Worm (Caenorhabditis elegans) whole organism, L2 larva: ENCODE measurements around the gene fzo-1.

Source experiments
- C34F6.9 ChIP-seq: fragments of 150-350 bp; optimal IDR thresholded peaks from 2 replicates; lab custom pipeline; 2014; ENCODE audit warnings: missing biosample characterization, missing genetic modification characterization
- R02D3.7 ChIP-seq: fragments of 150-350 bp; optimal IDR thresholded peaks from 2 replicates; lab custom pipeline; 2014; ENCODE audit warnings: missing biosample characterization, missing genetic modification characterization
- ZK546.5 ChIP-seq: sonication (generic microtip); optimal IDR thresholded peaks from 2 replicates; lab custom pipeline; 2017; ENCODE audit warnings: missing biosample characterization, missing genetic modification characterization
- alr-1 ChIP-seq: fragments of 150-350 bp; optimal IDR thresholded peaks from 2 replicates; lab custom pipeline; 2014; ENCODE audit warnings: missing biosample characterization, missing genetic modification characterization
- aly-2 ChIP-seq: fragments of 150-350 bp; optimal IDR thresholded peaks from 2 replicates; lab custom pipeline; 2014; ENCODE audit warnings: missing biosample characterization, missing genetic modification characterization
- blmp-1 ChIP-seq: sonication (generic microtip); optimal IDR thresholded peaks from 2 replicates; lab custom pipeline; 2017; ENCODE audit warnings: missing genetic modification characterization, mild to moderate bottlenecking, missing compliant biosample characterization, antibody characterized with exemption, moderate library complexity; ENCODE audit not compliant: insufficient read depth
- ceh-82 ChIP-seq: fragments of 150-350 bp; optimal IDR thresholded peaks from 2 replicates; lab custom pipeline; 2014; ENCODE audit warnings: missing biosample characterization, missing genetic modification characterization
- crh-2 ChIP-seq: sonication (generic microtip); optimal IDR thresholded peaks from 2 replicates; lab custom pipeline; 2017; ENCODE audit warnings: missing biosample characterization, missing genetic modification characterization
- dmd-4 ChIP-seq: sonication (generic microtip); optimal IDR thresholded peaks from 2 replicates; lab custom pipeline; 2017; ENCODE audit warnings: missing biosample characterization, missing genetic modification characterization
- egl-27 ChIP-seq: sonication (generic microtip); optimal IDR thresholded peaks from 3 replicates; lab custom pipeline; 2017; ENCODE audit warnings: missing biosample characterization, missing genetic modification reagents, missing genetic modification characterization
- elt-1 ChIP-seq: fragments of 150-350 bp; optimal IDR thresholded peaks from 2 replicates; lab custom pipeline; 2014; ENCODE audit warnings: missing biosample characterization, missing genetic modification characterization
- elt-3 ChIP-seq: sonication (generic microtip); optimal IDR thresholded peaks from 2 replicates; lab custom pipeline; 2017; ENCODE audit warnings: missing biosample characterization, missing genetic modification characterization
- fos-1 ChIP-seq: fragments of 150-350 bp; optimal IDR thresholded peaks from 2 replicates; lab custom pipeline; 2014; ENCODE audit warnings: missing biosample characterization, missing genetic modification characterization
- gmeb-1 ChIP-seq: fragments of 150-350 bp; optimal IDR thresholded peaks from 2 replicates; lab custom pipeline; 2014; ENCODE audit warnings: missing biosample characterization, missing genetic modification characterization
- lin-13 ChIP-seq: fragments of 150-350 bp; optimal IDR thresholded peaks from 2 replicates; lab custom pipeline; 2014; ENCODE audit warnings: missing biosample characterization, missing genetic modification reagents, missing genetic modification characterization
- lin-39 ChIP-seq: fragments of 150-350 bp; optimal IDR thresholded peaks from 2 replicates; lab custom pipeline; 2014; ENCODE audit warnings: missing biosample characterization, missing genetic modification reagents, missing genetic modification characterization
- lsy-2 ChIP-seq, 2 experiments: fragments of 150-350 bp in 1 of 2; sonication (generic microtip) in 1 of 2; optimal IDR thresholded peaks; 2 replicates each; lab custom pipeline; 2014 to 2017; ENCODE audit warnings: missing biosample characterization in 2 of 2, missing genetic modification characterization in 2 of 2
- mab-5 ChIP-seq: fragments of 150-350 bp; optimal IDR thresholded peaks from 2 replicates; lab custom pipeline; 2014; ENCODE audit warnings: missing biosample characterization, missing genetic modification characterization
- nhr-10 ChIP-seq: sonication (generic microtip); optimal IDR thresholded peaks from 2 replicates; lab custom pipeline; 2017; ENCODE audit warnings: missing biosample characterization, missing genetic modification characterization
- nhr-11 ChIP-seq: fragments of 150-350 bp; optimal IDR thresholded peaks from 2 replicates; lab custom pipeline; 2014; ENCODE audit warnings: missing biosample characterization, missing genetic modification characterization
- nhr-129 ChIP-seq: fragments of 150-350 bp; optimal IDR thresholded peaks from 2 replicates; lab custom pipeline; 2014; ENCODE audit warnings: missing biosample characterization, missing genetic modification characterization
- nhr-21 ChIP-seq: fragments of 150-350 bp; optimal IDR thresholded peaks from 2 replicates; lab custom pipeline; 2014; ENCODE audit warnings: missing biosample characterization, missing genetic modification characterization
- nhr-23 ChIP-seq: fragments of 150-350 bp; optimal IDR thresholded peaks from 2 replicates; lab custom pipeline; 2014; ENCODE audit warnings: missing biosample characterization, missing genetic modification reagents, missing genetic modification characterization
- nhr-237 ChIP-seq: fragments of 150-350 bp; optimal IDR thresholded peaks from 2 replicates; lab custom pipeline; 2014; ENCODE audit warnings: missing biosample characterization, missing genetic modification characterization
- nhr-25 ChIP-seq: fragments of 150-350 bp; sonication (generic microtip); optimal IDR thresholded peaks from 3 replicates; lab custom pipeline; 2014; ENCODE audit warnings: missing biosample characterization, missing genetic modification characterization
- nhr-6 ChIP-seq: fragments of 150-350 bp; optimal IDR thresholded peaks from 2 replicates; lab custom pipeline; 2014; ENCODE audit warnings: missing biosample characterization, missing genetic modification characterization
- sem-4 ChIP-seq: fragments of 150-350 bp; optimal IDR thresholded peaks from 2 replicates; lab custom pipeline; 2014; ENCODE audit warnings: missing biosample characterization, missing genetic modification reagents, missing genetic modification characterization
- skn-1 ChIP-seq: sonication (generic microtip); optimal IDR thresholded peaks from 2 replicates; lab custom pipeline; 2017; ENCODE audit warnings: missing biosample characterization, missing genetic modification characterization
- sma-3 ChIP-seq: sonication (generic microtip); optimal IDR thresholded peaks from 2 replicates; lab custom pipeline; 2016; ENCODE audit warnings: missing genetic modification reagents, missing genetic modification characterization, missing compliant biosample characterization
- sma-9 ChIP-seq, 2 experiments: fragments of 150-350 bp in 1 of 2; sonication (generic microtip) in 1 of 2; optimal IDR thresholded peaks; 2 replicates each; lab custom pipeline; 2014 to 2016; ENCODE audit warnings: missing genetic modification characterization in 2 of 2, mild to moderate bottlenecking in 1 of 2, missing biosample characterization in 1 of 2, missing compliant biosample characterization in 1 of 2, missing genetic modification reagents in 1 of 2, moderate library complexity in 1 of 2
- snpc-4 ChIP-seq: fragments of 150-350 bp; optimal IDR thresholded peaks from 2 replicates; lab custom pipeline; 2014; ENCODE audit warnings: missing biosample characterization, missing genetic modification characterization
- unc-39 ChIP-seq: fragments of 150-350 bp; optimal IDR thresholded peaks from 2 replicates; lab custom pipeline; 2014; ENCODE audit warnings: missing biosample characterization, missing genetic modification characterization
- unc-55 ChIP-seq: fragments of 150-350 bp; sonication (generic microtip); optimal IDR thresholded peaks from 3 replicates; lab custom pipeline; 2014; ENCODE audit warnings: missing biosample characterization, missing genetic modification reagents, missing genetic modification characterization
- zag-1 ChIP-seq: fragments of 150-350 bp; optimal IDR thresholded peaks from 2 replicates; lab custom pipeline; 2014; ENCODE audit warnings: missing biosample characterization, missing genetic modification characterization
- ztf-1 ChIP-seq: fragments of 200-800 bp; sonication (Bioruptor generic); conservative IDR thresholded peaks from 2 replicates; pipeline ENCODE4 v1.3.6; 2022; ENCODE audit warnings: missing genetic modification characterization, missing compliant biosample characterization
- ztf-11 ChIP-seq: sonication (generic microtip); optimal IDR thresholded peaks from 2 replicates; lab custom pipeline; 2017; ENCODE audit warnings: missing biosample characterization, missing genetic modification characterization

Gene fzo-1

ce11 chrII:5863893-5864292 is 27.9 kb upstream of the fzo-1 start, which contains the start of gene tag-234:
tag-234 (plus strand) TSS chrII:5864193.
- no peak for TF ChIP-seq C34F6.9 (tag; lab: Kevin White, UChicago)
- TF ChIP-seq fos-1 (tag; lab: Kevin White, UChicago) = peak; percentile 50

- no peak for TF ChIP-seq nhr-237 (tag; lab: Kevin White, UChicago)
- no peak for TF ChIP-seq sem-4 (tag; lab: Kevin White, UChicago)
- TF ChIP-seq lin-39 = no peak
- TF ChIP-seq nhr-23 (tag; lab: Kevin White, UChicago) = no peak
- no peak for TF ChIP-seq crh-2
- no peak for TF ChIP-seq dmd-4 (tag; lab: Kevin White, UChicago)
- TF ChIP-seq nhr-10 (tag; lab: Kevin White, UChicago) = no peak
- TF ChIP-seq egl-27 (tag; lab: Kevin White, UChicago) = no peak
- no peak for TF ChIP-seq ZK546.5 (tag; lab: Kevin White, UChicago)
- TF ChIP-seq nhr-11 = no peak
- no peak for TF ChIP-seq ztf-1 (GFP tag; lab: Robert Waterston, UW)
- no peak for TF ChIP-seq blmp-1 (tag; lab: Kevin White, UChicago)
- no peak for TF ChIP-seq mab-5 (tag; lab: Kevin White, UChicago)
- no peak for TF ChIP-seq zag-1 (tag; lab: Kevin White, UChicago)
- TF ChIP-seq unc-39 (tag; lab: Kevin White, UChicago) = no peak
- no peak for TF ChIP-seq sma-3 (GFP tag; lab: Kevin White, UChicago)
- no peak for TF ChIP-seq ceh-82 (tag; lab: Kevin White, UChicago)
Observed at ce11 chrII:5860621-5861020, 24.6 kb upstream of the fzo-1 start.

DNA sequence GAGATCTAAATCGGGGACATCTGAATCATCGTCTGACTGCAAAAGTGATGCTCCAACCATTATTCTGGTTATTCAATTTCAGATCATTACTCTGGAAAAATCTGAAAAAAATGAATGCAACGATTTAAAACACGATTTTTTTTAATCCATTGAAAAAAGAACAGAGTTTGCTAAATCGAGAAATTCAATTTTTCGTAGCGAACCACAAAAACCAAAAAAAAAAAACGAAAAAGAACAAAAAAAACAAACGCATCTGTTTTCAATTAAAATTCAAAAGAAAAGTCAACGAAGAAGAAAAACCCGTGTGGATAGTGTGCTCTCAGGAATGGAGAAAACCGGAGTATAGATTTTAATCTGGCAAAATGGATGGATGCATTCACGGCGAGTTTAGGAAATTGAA is 22.3 kb upstream of the fzo-1 start, which contains the start of gene F55C12.4:
Gene F55C12.4 (minus strand): TSS at position 101 of the 400 bp plus-strand sequence.
- TF ChIP-seq alr-1 (tag; lab: Kevin White, UChicago) (no peak), aly-2 (tag; lab: Kevin White, UChicago) (no peak), lin-13 (no peak), dmd-4 (tag; lab: Kevin White, UChicago) (no peak), elt-1 (no peak), lsy-2 (tag; optimal IDR thresholded peaks at IDR 0.05; lab: Kevin White, UChicago) (no peak), ztf-11 (no peak), unc-39 (tag; lab: Kevin White, UChicago) (no peak), skn-1 (tag; lab: Kevin White, UChicago) (no peak), ZK546.5 (tag; lab: Kevin White, UChicago) (no peak), gmeb-1 (tag; lab: Kevin White, UChicago) (no peak), nhr-129 (no peak), snpc-4 (tag; lab: Kevin White, UChicago) (no peak), fos-1 (tag; lab: Kevin White, UChicago) (no peak), sem-4 (tag; lab: Kevin White, UChicago) (no peak), unc-55 (GFP tag; lab: Kevin White, UChicago) (no peak), nhr-11 (no peak), R02D3.7 (tag; lab: Kevin White, UChicago) (no peak)

DNA sequence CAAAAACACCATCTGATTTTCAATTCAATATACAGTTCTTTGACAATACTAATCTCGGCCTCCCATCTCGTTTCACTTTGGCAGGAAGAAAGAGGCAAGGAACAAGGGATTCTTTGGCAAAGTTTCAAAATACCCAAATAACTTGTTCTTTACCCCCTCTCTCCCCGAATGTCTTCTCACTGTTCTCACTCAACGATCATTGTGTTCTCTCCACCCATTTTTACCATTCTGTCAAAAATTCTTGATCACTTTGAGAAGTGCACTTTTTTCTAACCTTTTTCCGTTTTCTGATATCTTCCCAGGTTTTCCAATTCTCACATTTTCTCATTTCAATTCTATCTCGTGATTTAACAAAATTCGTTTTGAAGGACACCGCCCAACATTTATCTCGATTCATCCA is 18.1 kb upstream of the fzo-1 start, which contains the start of gene H41C03.1:
Gene H41C03.1 (plus strand): TSS at position 301 of the 400 bp plus-strand sequence.
- TF ChIP-seq lin-39 (no peak), sma-9 (GFP tag; optimal IDR thresholded peaks at IDR 0.05; lab: Kevin White, UChicago) (no peak), sma-9 (tag; optimal IDR thresholded peaks at IDR 0.05; lab: Kevin White, UChicago) (no peak), nhr-25 (tag; lab: Kevin White, UChicago) (no peak), ZK546.5 (tag; lab: Kevin White, UChicago) (no peak), elt-3 (tag; lab: Kevin White, UChicago) (no peak), alr-1 (tag; lab: Kevin White, UChicago) (no peak), nhr-6 (tag; lab: Kevin White, UChicago) (no peak), crh-2 (no peak)

DNA sequence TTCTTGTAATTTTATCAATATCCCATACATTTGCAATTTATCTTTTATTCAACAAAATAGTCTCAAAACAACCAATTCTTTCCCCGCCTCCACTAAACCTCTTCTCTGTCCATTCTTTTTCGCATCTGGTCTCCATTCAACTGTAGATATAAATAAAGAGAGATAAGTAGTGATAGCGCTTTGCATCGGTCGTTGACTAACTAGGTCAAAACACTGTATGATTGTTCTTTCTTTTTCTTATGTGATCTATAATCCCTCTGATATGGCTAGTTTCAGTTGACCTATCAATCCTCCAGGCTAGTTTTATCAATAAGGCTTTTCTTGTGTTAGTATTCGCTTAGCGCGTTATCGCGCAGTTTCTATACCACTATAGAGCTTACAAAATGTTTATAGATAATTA is 17.3 kb upstream of the fzo-1 start:
- TF ChIP-seq lin-13 (no peak), nhr-21 (tag; lab: Kevin White, UChicago) (peak; percentile 60), egl-27 (tag; lab: Kevin White, UChicago) (peak; percentile 30), sma-3 (GFP tag; lab: Kevin White, UChicago) (peak; percentile 16), sma-9 (GFP tag; optimal IDR thresholded peaks at IDR 0.05; lab: Kevin White, UChicago) (peak; percentile 18), sma-9 (tag; optimal IDR thresholded peaks at IDR 0.05; lab: Kevin White, UChicago) (no peak), blmp-1 (tag; lab: Kevin White, UChicago) (peak; percentile 28)
